Fruit fly (Drosophila melanogaster): ENCODE measurements around the gene CG42376.

Gene CG42376

dm6 chrX:245802-246201, 8.9 kb upstream of the CG42376 start, which contains the start of the genes CG3038 and G9a (continued):
- no peak for TF ChIP-seq Neu2 (GFP tag; optimal IDR thresholded peaks at IDR 0.05; ENCODE audit: borderline replicate concordance)
- TF ChIP-seq CG30020 (tag; optimal IDR thresholded peaks at IDR 0.05), result peak; percentile 76
- TF ChIP-seq pita (GFP tag; optimal IDR thresholded peaks at IDR 0.05), result peak; percentile 66
- TF ChIP-seq CG11398 (GFP tag; optimal IDR thresholded peaks at IDR 0.05), result no peak
- TF ChIP-seq NK7.1 (GFP tag; optimal IDR thresholded peaks at IDR 0.05), result peak; percentile 6
- TF ChIP-seq CG9437 (GFP tag; optimal IDR thresholded peaks at IDR 0.05), result no peak
- TF ChIP-seq Dll (GFP tag; IDR thresholded peaks at IDR 0.05; ENCODE audit: partially characterized antibody), result no peak
- no peak for TF ChIP-seq CG17802 (tag; optimal IDR thresholded peaks at IDR 0.05)
- no peak for TF ChIP-seq crc (GFP tag; optimal IDR thresholded peaks at IDR 0.05)
- TF ChIP-seq Hey (tag; optimal IDR thresholded peaks at IDR 0.05), result no peak
- TF ChIP-seq jumu (GFP tag; optimal IDR thresholded peaks at IDR 0.05), result peak; percentile 31

DNA sequence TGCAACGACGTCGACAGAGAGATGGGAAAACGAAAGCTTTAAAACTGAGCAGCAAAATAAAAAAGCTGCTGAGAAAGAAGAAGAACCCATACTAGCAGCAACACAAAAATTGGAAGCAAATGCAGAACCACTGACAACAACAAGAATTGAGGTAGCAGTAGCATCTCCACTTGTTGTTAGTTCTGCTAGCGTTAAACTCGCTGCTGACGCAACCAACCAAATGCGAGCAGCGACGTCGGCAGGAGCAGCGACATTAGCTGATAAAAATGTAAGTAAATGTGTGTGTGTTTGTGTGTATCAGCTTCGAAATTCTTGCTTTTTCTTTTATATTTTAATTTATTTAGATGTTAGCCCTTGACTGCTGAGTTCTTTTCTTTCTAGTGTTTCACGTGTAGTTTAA, 7.3 kb upstream of the CG42376 start:
- no peak for TF ChIP-seq CG17912 (GFP tag; optimal IDR thresholded peaks at IDR 0.05)
- TF ChIP-seq Fer1 (GFP tag; optimal IDR thresholded peaks at IDR 0.05), result no peak
- TF ChIP-seq slou (GFP tag; optimal IDR thresholded peaks at IDR 0.05), result no peak
- peak; percentile 16 for TF ChIP-seq CG17385 (GFP tag; optimal IDR thresholded peaks at IDR 0.05)
- no peak for TF ChIP-seq CG5245 (GFP tag; optimal IDR thresholded peaks at IDR 0.05)
- no peak for TF ChIP-seq pnt (GFP tag; optimal IDR thresholded peaks at IDR 0.05)
- TF ChIP-seq chinmo (GFP tag; IDR thresholded peaks at IDR 0.05; ENCODE audit: partially characterized antibody), result peak; percentile 16; the same call in 1 of the 4 replicates
- no peak for TF ChIP-seq lbe (GFP tag; optimal IDR thresholded peaks at IDR 0.05)
- no peak for TF ChIP-seq NK7.1 (GFP tag; optimal IDR thresholded peaks at IDR 0.05)
- TF ChIP-seq cg (GFP tag; optimal IDR thresholded peaks at IDR 0.05), result peak; percentile 35
- no peak for TF ChIP-seq CG18764 (GFP tag; optimal IDR thresholded peaks at IDR 0.05)
- TF ChIP-seq ap (GFP tag; IDR thresholded peaks at IDR 0.05), result no peak
- TF ChIP-seq Pdp1 (GFP tag; optimal IDR thresholded peaks at IDR 0.05), result peak in 1 of 2 experiments; percentile 88
- no peak for TF ChIP-seq CG7963 (GFP tag; IDR thresholded peaks at IDR 0.05; ENCODE audit: partially characterized antibody)
- TF ChIP-seq Adf1 (GFP tag; IDR thresholded peaks at IDR 0.05), result peak; percentile 89
- TF ChIP-seq Sry-β (GFP tag; optimal IDR thresholded peaks at IDR 0.05), result no peak
- TF ChIP-seq CG2889 (GFP tag; IDR thresholded peaks at IDR 0.05), result no peak
- no peak for TF ChIP-seq ftz-f1 (GFP tag; optimal IDR thresholded peaks at IDR 0.05)
- no peak for TF ChIP-seq Mad (GFP tag; optimal IDR thresholded peaks at IDR 0.05)
- no peak for TF ChIP-seq CG34376 (GFP tag; optimal IDR thresholded peaks at IDR 0.05)
- no peak for TF ChIP-seq H2.0 (GFP tag; IDR thresholded peaks at IDR 0.05)
- TF ChIP-seq schlank (tag; optimal IDR thresholded peaks at IDR 0.05), result no peak
- TF ChIP-seq CG4854 (GFP tag; optimal IDR thresholded peaks at IDR 0.05), result no peak

DNA sequence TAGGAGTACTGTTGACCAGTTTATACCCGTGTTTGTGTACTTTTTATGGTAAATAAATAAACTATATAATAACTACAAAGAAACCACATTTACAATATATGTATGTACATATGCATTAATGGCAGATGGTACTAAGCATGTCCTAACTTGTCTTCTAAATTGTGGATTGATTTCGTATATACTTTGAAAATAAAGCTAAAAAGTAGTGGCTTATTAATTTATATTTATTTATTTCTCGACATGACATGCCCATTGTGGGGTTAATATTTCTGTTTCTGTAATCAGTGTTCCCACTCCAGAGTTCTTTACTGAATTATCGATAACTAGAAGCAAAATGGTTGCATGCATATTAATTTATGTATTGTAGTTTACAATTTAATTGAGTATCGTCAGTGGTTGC, 693 bp downstream of the CG42376 start, which contains the start of gene cin:
TSS of gene cin (plus strand) at position 306 of the 400 bp plus-strand sequence.
- TF ChIP-seq CHES-1-like (GFP tag; optimal IDR thresholded peaks at IDR 0.05), result no peak
- no peak for TF ChIP-seq jing (GFP tag; optimal IDR thresholded peaks at IDR 0.05)
- peak; percentile 30 for TF ChIP-seq Usf (GFP tag; optimal IDR thresholded peaks at IDR 0.05)
- TF ChIP-seq zfh2 (GFP tag; optimal IDR thresholded peaks at IDR 0.05), result peak; percentile 1
- TF ChIP-seq CG14710 (tag; optimal IDR thresholded peaks at IDR 0.05), result peak; percentile 99
- TF ChIP-seq CG17361 (GFP tag; IDR thresholded peaks at IDR 0.05), result peak; percentile 62
- TF ChIP-seq NK7.1 (GFP tag; optimal IDR thresholded peaks at IDR 0.05), result no peak
- TF ChIP-seq Med (GFP tag), result peak; percentile 75
- TF ChIP-seq CG4424 (GFP tag; optimal IDR thresholded peaks at IDR 0.05), result peak; percentile 35
- TF ChIP-seq CG10147 (GFP tag; optimal IDR thresholded peaks at IDR 0.05), result peak; percentile 40
- no peak for TF ChIP-seq schlank (tag; optimal IDR thresholded peaks at IDR 0.05)
- peak; percentile 0 for TF ChIP-seq twi (tag; optimal IDR thresholded peaks at IDR 0.05)
- peak; percentile 45 for TF ChIP-seq CG10979 (tag; optimal IDR thresholded peaks at IDR 0.05)
- peak; percentile 20 for TF ChIP-seq CG30020 (tag; optimal IDR thresholded peaks at IDR 0.05)
- peak; percentile 22 for TF ChIP-seq Hsf (GFP tag; optimal IDR thresholded peaks at IDR 0.05)
- TF ChIP-seq Drgx (GFP tag; IDR thresholded peaks at IDR 0.05), result 0 out of 2 replicates have a peak, but pooled peaks have one; percentile 26
- no peak for TF ChIP-seq chinmo (GFP tag; IDR thresholded peaks at IDR 0.05; ENCODE audit: partially characterized antibody)
- no peak for TF ChIP-seq wor (GFP tag; IDR thresholded peaks at IDR 0.05)
- peak; percentile 15 for TF ChIP-seq CG9437 (GFP tag; optimal IDR thresholded peaks at IDR 0.05)
- no peak for TF ChIP-seq pfk (GFP tag; optimal IDR thresholded peaks at IDR 0.05)
- TF ChIP-seq mirr (GFP tag; optimal IDR thresholded peaks at IDR 0.05), result no peak
- peak; percentile 40 for TF ChIP-seq Fer1 (GFP tag; optimal IDR thresholded peaks at IDR 0.05)

All from whole organism, embryonic.